Fruit fly (Drosophila melanogaster) whole organism, embryonic: ENCODE results near the gene RunxB.
A peak's percentile ranks its signal among the peaks of the same experiment; 100 is the strongest.

ENCODE experiments used
- CG10274 ChIP-seq: fragments of 200-800 bp; sonication (Bioruptor generic); optimal IDR thresholded peaks from 3 replicates; lab custom pipeline; 2017; ENCODE audit warnings: missing biosample characterization, mild to moderate bottlenecking, missing genetic modification characterization
- CG10366 ChIP-seq: fragments of 200-800 bp; sonication (Bioruptor generic); IDR thresholded peaks from 2 replicates; pipeline ENCODE4 v1.3.6; 2022; ENCODE audit warnings: missing biosample characterization, missing genetic modification characterization
- CG11504 ChIP-seq: fragments of 200-800 bp; sonication (Bioruptor generic); optimal IDR thresholded peaks from 3 replicates; lab custom pipeline; 2019; ENCODE audit warnings: missing biosample characterization, mild to moderate bottlenecking, missing genetic modification characterization, moderate library complexity
- CG12299 ChIP-seq: fragments of 200-800 bp; sonication (Bioruptor generic); optimal IDR thresholded peaks from 2 replicates; lab custom pipeline; 2018; ENCODE audit warnings: missing biosample characterization, mild to moderate bottlenecking, missing genetic modification characterization
- CG1233 ChIP-seq: fragments of 200-800 bp; sonication (Bioruptor generic); optimal IDR thresholded peaks from 4 replicates; lab custom pipeline; 2018; ENCODE audit warnings: missing biosample characterization, mild to moderate bottlenecking, missing genetic modification characterization
- CG12391 ChIP-seq: fragments of 200-800 bp; sonication (Bioruptor generic); optimal IDR thresholded peaks from 3 replicates; lab custom pipeline; 2018; ENCODE audit warnings: missing biosample characterization, mild to moderate bottlenecking, missing genetic modification characterization, moderate library complexity
- CG13775 ChIP-seq: fragments of 200-800 bp; sonication (Bioruptor generic); optimal IDR thresholded peaks from 3 replicates; lab custom pipeline; 2017; ENCODE audit warnings: missing biosample characterization, mild to moderate bottlenecking, missing genetic modification characterization
- CG13894 ChIP-seq: fragments of 200-800 bp; sonication (Bioruptor generic); optimal IDR thresholded peaks from 3 replicates; lab custom pipeline; 2018; ENCODE audit warnings: missing biosample characterization, mild to moderate bottlenecking, missing genetic modification characterization, moderate library complexity
- CG15269 ChIP-seq: fragments of 200-800 bp; sonication (Bioruptor generic); optimal IDR thresholded peaks from 2 replicates; lab custom pipeline; 2018; ENCODE audit warnings: missing biosample characterization, mild to moderate bottlenecking, missing genetic modification characterization, moderate library complexity
- CG1602 ChIP-seq: fragments of 200-800 bp; sonication (Bioruptor generic); optimal IDR thresholded peaks from 3 replicates; lab custom pipeline; 2016; ENCODE audit warnings: missing biosample characterization, missing genetic modification characterization
- CG1603 ChIP-seq: fragments of 200-800 bp; sonication (Bioruptor generic); optimal IDR thresholded peaks from 2 replicates; lab custom pipeline; 2019; ENCODE audit warnings: missing biosample characterization, mild to moderate bottlenecking, missing genetic modification characterization, moderate library complexity
- CG17361 ChIP-seq: fragments of 200-800 bp; sonication (Bioruptor generic); IDR thresholded peaks from 3 replicates; pipeline ENCODE4 v1.3.6; 2022; ENCODE audit warnings: missing biosample characterization, missing genetic modification characterization
- CG2120 ChIP-seq: fragments of 200-800 bp; sonication (Bioruptor generic); optimal IDR thresholded peaks from 3 replicates; lab custom pipeline; 2016; ENCODE audit warnings: missing biosample characterization, missing genetic modification characterization
- CG2712 ChIP-seq: fragments of 200-800 bp; optimal IDR thresholded peaks from 3 replicates; lab custom pipeline; 2019; ENCODE audit warnings: missing biosample characterization, mild to moderate bottlenecking, missing genetic modification characterization, moderate library complexity
- CG6175 ChIP-seq: fragments of 200-800 bp; sonication (Bioruptor generic); IDR thresholded peaks from 3 replicates; pipeline ENCODE4 v1.3.6; 2022; ENCODE audit warnings: missing biosample characterization, missing genetic modification characterization
- CG6683 ChIP-seq: fragments of 200-800 bp; sonication (Bioruptor generic); optimal IDR thresholded peaks from 2 replicates; lab custom pipeline; 2017; ENCODE audit warnings: missing biosample characterization, mild to moderate bottlenecking, missing genetic modification characterization, missing genetic modification reagents
- CG7357 ChIP-seq: fragments of 200-800 bp; sonication (Bioruptor generic); IDR thresholded peaks from 3 replicates; pipeline ENCODE4 v1.3.6; 2022; ENCODE audit warnings: missing biosample characterization, missing genetic modification characterization
- CG7745 ChIP-seq: fragments of 200-800 bp; sonication (Bioruptor generic); optimal IDR thresholded peaks from 2 replicates; lab custom pipeline; 2018; ENCODE audit warnings: missing biosample characterization, mild to moderate bottlenecking, missing genetic modification characterization, moderate library complexity
- CG8924 ChIP-seq: fragments of 200-800 bp; optimal IDR thresholded peaks from 3 replicates; lab custom pipeline; 2019; ENCODE audit warnings: missing biosample characterization, mild to moderate bottlenecking, missing genetic modification characterization, moderate library complexity
- CG9797 ChIP-seq: fragments of 200-800 bp; sonication (Bioruptor generic); optimal IDR thresholded peaks from 3 replicates; lab custom pipeline; 2018; ENCODE audit warnings: missing biosample characterization, mild to moderate bottlenecking, missing genetic modification characterization
- E2f2 ChIP-seq: fragments of 200-800 bp; sonication (Bioruptor generic); IDR thresholded peaks from 2 replicates; pipeline ENCODE4 v1.3.6; 2022; ENCODE audit warnings: missing biosample characterization, missing genetic modification characterization
- H2.0 ChIP-seq: fragments of 200-800 bp; sonication (Bioruptor generic); IDR thresholded peaks from 2 replicates; pipeline ENCODE4 v1.3.6; 2022; ENCODE audit warnings: missing biosample characterization, missing genetic modification characterization
- HHEX ChIP-seq: fragments of 200-800 bp; sonication (Bioruptor generic); optimal IDR thresholded peaks from 3 replicates; lab custom pipeline; 2017; ENCODE audit warnings: missing biosample characterization, mild to moderate bottlenecking, missing genetic modification characterization, missing genetic modification reagents
- Hand ChIP-seq: fragments of 200-800 bp; sonication (Bioruptor generic); optimal IDR thresholded peaks from 2 replicates; lab custom pipeline; 2017; ENCODE audit warnings: mild to moderate bottlenecking, missing biosample characterization, missing genetic modification reagents, missing genetic modification characterization
- Hsf ChIP-seq: fragments of 200-800 bp; sonication (Bioruptor generic); optimal IDR thresholded peaks from 3 replicates; lab custom pipeline; 2016; ENCODE audit warnings: missing biosample characterization, missing genetic modification characterization
- Max ChIP-seq: fragments of 200-800 bp; sonication (Bioruptor generic); optimal IDR thresholded peaks from 2 replicates; lab custom pipeline; 2016; ENCODE audit warnings: missing biosample characterization, mild to moderate bottlenecking, missing genetic modification characterization
- Med ChIP-seq: fragments of 200-800 bp; sonication (Bioruptor generic); peaks from one replicate; lab custom pipeline; 2016; ENCODE audit warnings: missing biosample characterization, missing genetic modification characterization, mild to moderate bottlenecking, inconsistent platforms, moderate library complexity
- Ptx1 ChIP-seq: fragments of 200-800 bp; sonication (Bioruptor generic); IDR thresholded peaks from 2 replicates; pipeline ENCODE4 v1.3.6; 2022; ENCODE audit warnings: missing biosample characterization, missing genetic modification characterization
- Scr ChIP-seq: fragments of 200-800 bp; sonication (Bioruptor generic); IDR thresholded peaks from 2 replicates; pipeline ENCODE4 v1.3.6; 2022; ENCODE audit warnings: missing biosample characterization, missing genetic modification characterization; ENCODE audit not compliant: partially characterized antibody
- Usf ChIP-seq: fragments of 200-800 bp; sonication (Bioruptor generic); optimal IDR thresholded peaks from 2 replicates; lab custom pipeline; 2017; ENCODE audit warnings: missing genotype, missing biosample characterization, missing genetic modification characterization
- ase ChIP-seq: fragments of 200-800 bp; sonication (Bioruptor generic); IDR thresholded peaks from 3 replicates; pipeline ENCODE4 v1.3.6; 2022; ENCODE audit warnings: missing biosample characterization, missing genetic modification characterization
- corto ChIP-seq: fragments of 200-800 bp; sonication (Bioruptor generic); optimal IDR thresholded peaks from 2 replicates; lab custom pipeline; 2016; ENCODE audit warnings: missing biosample characterization, mild to moderate bottlenecking, missing genetic modification characterization, moderate library complexity
- dm ChIP-seq: fragments of 200-800 bp; sonication (Bioruptor generic); optimal IDR thresholded peaks from 3 replicates; lab custom pipeline; 2016; ENCODE audit warnings: missing biosample characterization, missing genetic modification characterization
- dysf ChIP-seq: fragments of 200-800 bp; sonication (Bioruptor generic); IDR thresholded peaks from 3 replicates; pipeline ENCODE4 v1.3.6; 2022; ENCODE audit warnings: missing biosample characterization, missing genetic modification characterization
- grau ChIP-seq: fragments of 200-800 bp; optimal IDR thresholded peaks from 3 replicates; lab custom pipeline; 2019; ENCODE audit warnings: missing biosample characterization, mild to moderate bottlenecking, missing genetic modification characterization, moderate library complexity
- jigr1 ChIP-seq: fragments of 200-800 bp; sonication (Bioruptor generic); IDR thresholded peaks from 3 replicates; pipeline ENCODE4 v1.3.6; 2022; ENCODE audit warnings: missing biosample characterization, missing genetic modification characterization
- kah ChIP-seq: fragments of 200-800 bp; sonication (Bioruptor generic); optimal IDR thresholded peaks from 2 replicates; lab custom pipeline; 2018; ENCODE audit warnings: missing biosample characterization, mild to moderate bottlenecking, missing genetic modification characterization
- onecut ChIP-seq: fragments of 200-800 bp; sonication (Bioruptor generic); IDR thresholded peaks from 2 replicates; pipeline ENCODE4 v1.3.6; 2022; ENCODE audit warnings: missing biosample characterization, missing genetic modification characterization
- otp ChIP-seq: fragments of 200-800 bp; sonication (Bioruptor generic); IDR thresholded peaks from 3 replicates; pipeline ENCODE4, ENCODE4 v1.3.6; 2022; ENCODE audit warnings: missing biosample characterization, missing genetic modification characterization
- prd ChIP-seq, 3 experiments: fragments of >200 bp in 2 of 3; fragments of 200-800 bp in 1 of 3; sonication (Bioruptor generic) in 1 of 3; optimal IDR thresholded peaks in 2 of 3; IDR thresholded peaks in 1 of 3; 2 replicates in 2 of 3; 3 replicates in 1 of 3; pipeline versions ENCODE4 v1.3.6 to Lab custom; 2017 to 2022; ENCODE audit warnings: missing biosample characterization in 1 of 3, missing genetic modification characterization in 1 of 3
- pum ChIP-seq: fragments of 200-800 bp; sonication (Bioruptor generic); optimal IDR thresholded peaks from 2 replicates; lab custom pipeline; 2016; ENCODE audit warnings: missing biosample characterization, missing genetic modification characterization
- pzg ChIP-seq: fragments of 200-800 bp; sonication (Bioruptor generic); optimal IDR thresholded peaks from 3 replicates; lab custom pipeline; 2018; ENCODE audit warnings: missing biosample characterization, mild to moderate bottlenecking, missing genetic modification characterization, moderate library complexity
- sima ChIP-seq: fragments of 200-800 bp; sonication (Bioruptor generic); optimal IDR thresholded peaks from 2 replicates; lab custom pipeline; 2016; ENCODE audit warnings: missing biosample characterization, missing genetic modification characterization
- sob ChIP-seq: fragments of 200-800 bp; sonication (Bioruptor generic); IDR thresholded peaks from 2 replicates; pipeline ENCODE4 v1.3.6; 2022; ENCODE audit warnings: missing biosample characterization, missing genetic modification characterization
- sug ChIP-seq: fragments of 200-800 bp; optimal IDR thresholded peaks from 2 replicates; lab custom pipeline; 2019; ENCODE audit warnings: missing biosample characterization, mild to moderate bottlenecking, missing genetic modification characterization, moderate library complexity
- toy ChIP-seq: fragments of 200-800 bp; sonication (Bioruptor generic); IDR thresholded peaks from 2 replicates; pipeline ENCODE4 v1.3.6; 2022; ENCODE audit warnings: missing biosample characterization, missing genetic modification characterization
- unpg ChIP-seq: fragments of 200-800 bp; sonication (Bioruptor generic); optimal IDR thresholded peaks from 3 replicates; lab custom pipeline; 2018; ENCODE audit warnings: missing biosample characterization, mild to moderate bottlenecking, missing genetic modification characterization, moderate library complexity
- vvl ChIP-seq: fragments of 200-800 bp; sonication (Bioruptor generic); IDR thresholded peaks from 2 replicates; pipeline ENCODE4 v1.3.6; 2022; ENCODE audit warnings: missing biosample characterization, missing genetic modification characterization

Gene RunxB

dm6 chrX:20502776-20503503, 35.4 kb upstream of the RunxB start (continued):
- no peak for TF ChIP-seq Usf (GFP tag; lab: Kevin White, UChicago)
- no peak for TF ChIP-seq Scr (GFP tag; lab: Robert Waterston, UW)
- TF ChIP-seq dm (GFP tag; lab: Kevin White, UChicago) = peak; percentile 16
- peak; percentile 29 for TF ChIP-seq CG12391 (tag; lab: Kevin White, UChicago)
- TF ChIP-seq CG9797 (GFP tag; lab: Kevin White, UChicago) = no peak
- peak; percentile 20 for TF ChIP-seq Hsf (GFP tag; lab: Kevin White, UChicago)
- 0 out of 2 replicates have a peak, but pooled peaks have one; percentile 44 for TF ChIP-seq vvl (GFP tag; lab: Robert Waterston, UW)
- no peak; the same call in 2 of the 3 replicates for TF ChIP-seq jigr1 (GFP tag; lab: Robert Waterston, UW)
- TF ChIP-seq sob (GFP tag; lab: Robert Waterston, UW) = peak; percentile 22; the same call in 1 of the 2 replicates
- peak; percentile 1 for TF ChIP-seq CG13894 (tag; lab: Kevin White, UChicago)
- TF ChIP-seq prd (optimal IDR thresholded peaks at IDR 0.05; lab: Kevin White, UChicago) = no peak
- peak; percentile 53; the same call in 2 of the 3 replicates for TF ChIP-seq prd (GFP tag; IDR thresholded peaks at IDR 0.05; lab: Robert Waterston, UW)
- TF ChIP-seq Hand (GFP tag; lab: Kevin White, UChicago) = peak; percentile 58
- peak; percentile 42 for TF ChIP-seq CG1233 (GFP tag; lab: Kevin White, UChicago)
- TF ChIP-seq Ptx1 (GFP tag; lab: Robert Waterston, UW) = peak; percentile 65
- TF ChIP-seq corto (GFP tag; lab: Kevin White, UChicago) = peak; percentile 3
- peak; percentile 59 for TF ChIP-seq grau (tag; lab: Kevin White, UChicago)
- peak; percentile 34 for TF ChIP-seq unpg (GFP tag; lab: Kevin White, UChicago)
- peak; percentile 22 for TF ChIP-seq CG12299
- peak; percentile 56 for TF ChIP-seq HHEX
- TF ChIP-seq CG15269 = peak; percentile 55
- peak; percentile 1 for TF ChIP-seq CG6683 (GFP tag; lab: Kevin White, UChicago)
- TF ChIP-seq CG17361 (GFP tag; lab: Robert Waterston, UW) = peak; percentile 60; the same call in 2 of the 3 replicates
- TF ChIP-seq toy (GFP tag; lab: Robert Waterston, UW) = no peak
- peak; percentile 67 for TF ChIP-seq CG2120
- peak; percentile 1 for TF ChIP-seq CG10274 (GFP tag; lab: Kevin White, UChicago)
- TF ChIP-seq CG1602 (GFP tag; lab: Kevin White, UChicago) = no peak
- TF ChIP-seq E2f2 (GFP tag; lab: Robert Waterston, UW) = 0 out of 2 replicates have a peak, but pooled peaks have one; percentile 20
- no peak for TF ChIP-seq Max (GFP tag; lab: Kevin White, UChicago)
- peak; percentile 54 for TF ChIP-seq sug (tag; lab: Kevin White, UChicago)
- TF ChIP-seq CG8924 (tag; lab: Kevin White, UChicago) = peak; percentile 55
- TF ChIP-seq CG6175 (GFP tag; lab: Robert Waterston, UW) = no peak
- TF ChIP-seq onecut (GFP tag; lab: Robert Waterston, UW) = peak; percentile 4; the same call in 1 of the 2 replicates
- peak; percentile 56; the same call in 2 of the 3 replicates for TF ChIP-seq dysf
- TF ChIP-seq pzg = no peak
- TF ChIP-seq Med = peak; percentile 83
- peak; percentile 26; the same call in 1 of the 3 replicates for TF ChIP-seq otp (GFP tag; lab: Robert Waterston, UW)
- no peak for TF ChIP-seq sima (GFP tag; lab: Kevin White, UChicago)
- TF ChIP-seq CG1603 (tag; lab: Kevin White, UChicago) = peak; percentile 12
- TF ChIP-seq ase = no peak
- peak; percentile 42; the same call in 1 of the 2 replicates for TF ChIP-seq CG10366 (GFP tag; lab: Robert Waterston, UW)
- no peak for TF ChIP-seq CG7357 (GFP tag; lab: Robert Waterston, UW)
- TF ChIP-seq pum (GFP tag; lab: Kevin White, UChicago) = peak; percentile 4
- TF ChIP-seq CG2712 (tag; lab: Kevin White, UChicago) = peak; percentile 30
- no peak for TF ChIP-seq CG7745
- peak; percentile 30 for TF ChIP-seq CG13775 (GFP tag; lab: Kevin White, UChicago)
- TF ChIP-seq CG11504 (tag; lab: Kevin White, UChicago) = peak; percentile 68
- TF ChIP-seq kah (GFP tag; lab: Kevin White, UChicago) = no peak
- TF ChIP-seq H2.0 (GFP tag; lab: Robert Waterston, UW) = 0 out of 2 replicates have a peak, but pooled peaks have one; percentile 15
